Fruit fly (Drosophila melanogaster) whole organism, prepupa: ENCODE measurements around the gene CG18268.
A peak's percentile ranks its signal among the peaks of the same experiment; 100 is the strongest.

Source experiments
- Blimp-1 ChIP-seq: fragments of 200-800 bp; sonication (Bioruptor generic); optimal IDR thresholded peaks from 3 replicates; lab custom pipeline; 2017; ENCODE audit warnings: missing biosample characterization, missing genetic modification characterization, mild to moderate bottlenecking, moderate library complexity, missing genetic modification reagents
- CG10669 ChIP-seq: fragments of 200-800 bp; sonication (Bioruptor generic); optimal IDR thresholded peaks from 3 replicates; lab custom pipeline; 2018; ENCODE audit warnings: missing biosample characterization, mild to moderate bottlenecking, missing genetic modification characterization, moderate library complexity
- CG11294 ChIP-seq: fragments of 200-800 bp; sonication (Bioruptor generic); IDR thresholded peaks from 2 replicates; pipeline ENCODE4 v1.3.6; 2022; ENCODE audit warnings: missing biosample characterization, missing genetic modification characterization
- CG15336 ChIP-seq: fragments of 200-800 bp; sonication (Bioruptor generic); IDR thresholded peaks from 2 replicates; pipeline ENCODE4 v1.3.6; 2022; ENCODE audit warnings: missing biosample characterization, missing genetic modification characterization
- CG1621 ChIP-seq: fragments of 200-800 bp; sonication (Bioruptor generic); optimal IDR thresholded peaks from 3 replicates; lab custom pipeline; 2018; ENCODE audit warnings: missing biosample characterization, mild to moderate bottlenecking, missing genetic modification characterization
- CG16779 ChIP-seq: fragments of 200-800 bp; sonication (Bioruptor generic); optimal IDR thresholded peaks from 3 replicates; lab custom pipeline; 2017; ENCODE audit warnings: missing biosample characterization, mild to moderate bottlenecking, missing genetic modification characterization
- CG3032 ChIP-seq: fragments of 200-800 bp; optimal IDR thresholded peaks from 2 replicates; lab custom pipeline; 2019; ENCODE audit warnings: missing biosample characterization, mild to moderate bottlenecking, missing genetic modification characterization, moderate library complexity
- CG31627 ChIP-seq: fragments of 200-800 bp; sonication (Bioruptor generic); optimal IDR thresholded peaks from 3 replicates; lab custom pipeline; 2016; ENCODE audit warnings: missing biosample characterization, missing genetic modification characterization
- CG34406 ChIP-seq: fragments of 200-800 bp; sonication (Bioruptor generic); optimal IDR thresholded peaks from 3 replicates; lab custom pipeline; 2016; ENCODE audit warnings: missing biosample characterization, missing genetic modification characterization
- CG4318 ChIP-seq: fragments of 200-800 bp; sonication (Bioruptor generic); optimal IDR thresholded peaks from 3 replicates; lab custom pipeline; 2017; ENCODE audit warnings: missing biosample characterization, mild to moderate bottlenecking, missing genetic modification characterization
- CG6276 ChIP-seq: fragments of 200-800 bp; sonication (Bioruptor generic); optimal IDR thresholded peaks from 2 replicates; lab custom pipeline; 2017; ENCODE audit warnings: missing biosample characterization, mild to moderate bottlenecking, missing genetic modification characterization
- CG6792 ChIP-seq: fragments of 200-800 bp; sonication (Bioruptor generic); optimal IDR thresholded peaks from 3 replicates; lab custom pipeline; 2016; ENCODE audit warnings: missing biosample characterization, missing genetic modification characterization
- CG6808 ChIP-seq: fragments of 200-800 bp; sonication (Bioruptor generic); optimal IDR thresholded peaks from 3 replicates; lab custom pipeline; 2017; ENCODE audit warnings: missing biosample characterization, missing genetic modification characterization, mild to moderate bottlenecking, moderate library complexity, missing genetic modification reagents
- CG6854 ChIP-seq: fragments of 200-800 bp; sonication (Bioruptor generic); optimal IDR thresholded peaks from 2 replicates; lab custom pipeline; 2017; ENCODE audit warnings: missing biosample characterization, mild to moderate bottlenecking, missing genetic modification characterization
- CG7368 ChIP-seq: fragments of 200-800 bp; sonication (Bioruptor generic); optimal IDR thresholded peaks from 3 replicates; lab custom pipeline; 2016; ENCODE audit warnings: missing biosample characterization, missing genetic modification characterization
- CG8119 ChIP-seq: fragments of 200-800 bp; sonication (Bioruptor generic); IDR thresholded peaks from 3 replicates; pipeline ENCODE4 v1.3.6; 2022; ENCODE audit warnings: missing biosample characterization, missing genetic modification characterization
- CG8319 ChIP-seq: fragments of 200-800 bp; sonication (Bioruptor generic); optimal IDR thresholded peaks from 3 replicates; lab custom pipeline; 2016; ENCODE audit warnings: missing biosample characterization, missing genetic modification characterization
- CG8632 ChIP-seq: fragments of 200-800 bp; sonication (Bioruptor generic); optimal IDR thresholded peaks from 3 replicates; lab custom pipeline; 2016; ENCODE audit warnings: missing biosample characterization, missing genetic modification characterization
- CG9139 ChIP-seq: fragments of 200-800 bp; sonication (Bioruptor generic); optimal IDR thresholded peaks from 3 replicates; lab custom pipeline; 2017; ENCODE audit warnings: missing biosample characterization, mild to moderate bottlenecking, missing genetic modification characterization
- Eip75B ChIP-seq: fragments of 200-800 bp; sonication (Bioruptor generic); optimal IDR thresholded peaks from 3 replicates; lab custom pipeline; 2016; ENCODE audit warnings: missing biosample characterization, missing genetic modification characterization
- Eip78C ChIP-seq: fragments of 200-800 bp; sonication (Bioruptor generic); peaks from one replicate; lab custom pipeline; 2016; ENCODE audit warnings: missing biosample characterization, missing genetic modification characterization
- Eip93F ChIP-seq: fragments of 200-800 bp; sonication (Bioruptor generic); optimal IDR thresholded peaks from 2 replicates; lab custom pipeline; 2016; ENCODE audit warnings: missing biosample characterization, mild to moderate bottlenecking, missing genetic modification characterization
- Lpt ChIP-seq: fragments of 200-800 bp; sonication (Bioruptor generic); optimal IDR thresholded peaks from 3 replicates; lab custom pipeline; 2016; ENCODE audit warnings: missing biosample characterization, missing genetic modification characterization
- OdsH ChIP-seq: fragments of 200-800 bp; sonication (Bioruptor generic); optimal IDR thresholded peaks from 3 replicates; lab custom pipeline; 2016; ENCODE audit warnings: missing biosample characterization, missing genetic modification characterization
- Smox ChIP-seq: fragments of 200-800 bp; sonication (Bioruptor generic); optimal IDR thresholded peaks from 3 replicates; lab custom pipeline; 2016; ENCODE audit warnings: missing biosample characterization, missing genetic modification characterization
- Sox102F ChIP-seq: fragments of 200-800 bp; sonication (Bioruptor generic); optimal IDR thresholded peaks from 2 replicates; lab custom pipeline; 2016; ENCODE audit warnings: missing biosample characterization, mild to moderate bottlenecking, missing genetic modification characterization
- Sox15 ChIP-seq: fragments of 200-800 bp; sonication (Bioruptor generic); optimal IDR thresholded peaks from 3 replicates; lab custom pipeline; 2016; ENCODE audit warnings: missing biosample characterization, missing genetic modification characterization
- achi ChIP-seq: fragments of 200-800 bp; sonication (Bioruptor generic); optimal IDR thresholded peaks from 3 replicates; lab custom pipeline; 2016; ENCODE audit warnings: missing biosample characterization, missing genetic modification characterization
- dac ChIP-seq: fragments of 200-800 bp; sonication (Bioruptor generic); optimal IDR thresholded peaks from 2 replicates; lab custom pipeline; 2017; ENCODE audit warnings: missing biosample characterization, mild to moderate bottlenecking, missing genetic modification characterization
- eg ChIP-seq: fragments of 200-800 bp; sonication (Bioruptor generic); IDR thresholded peaks from 3 replicates; pipeline ENCODE4 v1.3.6; 2022; ENCODE audit warnings: missing biosample characterization, missing genetic modification characterization
- fkh ChIP-seq: fragments of 200-800 bp; sonication (Bioruptor generic); optimal IDR thresholded peaks from 3 replicates; lab custom pipeline; 2017; ENCODE audit warnings: missing biosample characterization, mild to moderate bottlenecking, missing genetic modification characterization, moderate library complexity
- pdm3 ChIP-seq: fragments of 200-800 bp; sonication (Bioruptor generic); optimal IDR thresholded peaks from 3 replicates; lab custom pipeline; 2016; ENCODE audit warnings: missing biosample characterization, missing genetic modification characterization
- salr ChIP-seq, 2 experiments: fragments of 200-800 bp; sonication (Bioruptor generic); optimal IDR thresholded peaks; 3 replicates each; lab custom pipeline; 2016 to 2018; ENCODE audit warnings: missing biosample characterization in 2 of 2, missing genetic modification characterization in 2 of 2, mild to moderate bottlenecking in 1 of 2
- spab ChIP-seq: fragments of 200-800 bp; sonication (Bioruptor generic); optimal IDR thresholded peaks from 2 replicates; lab custom pipeline; 2017; ENCODE audit warnings: missing biosample characterization, mild to moderate bottlenecking, missing genetic modification characterization, missing genetic modification reagents
- svp ChIP-seq: fragments of 200-800 bp; sonication (Bioruptor generic); peaks from one replicate; lab custom pipeline; 2016; ENCODE audit warnings: missing biosample characterization, missing genetic modification characterization
- topi ChIP-seq: fragments of 200-800 bp; sonication (Bioruptor generic); optimal IDR thresholded peaks from 3 replicates; lab custom pipeline; 2016; ENCODE audit warnings: missing biosample characterization, missing genetic modification characterization
- vri ChIP-seq: fragments of 200-800 bp; sonication (Bioruptor generic); optimal IDR thresholded peaks from 3 replicates; lab custom pipeline; 2016; ENCODE audit warnings: missing biosample characterization, mild to moderate bottlenecking, missing genetic modification characterization

CG18268 gene

DNA sequence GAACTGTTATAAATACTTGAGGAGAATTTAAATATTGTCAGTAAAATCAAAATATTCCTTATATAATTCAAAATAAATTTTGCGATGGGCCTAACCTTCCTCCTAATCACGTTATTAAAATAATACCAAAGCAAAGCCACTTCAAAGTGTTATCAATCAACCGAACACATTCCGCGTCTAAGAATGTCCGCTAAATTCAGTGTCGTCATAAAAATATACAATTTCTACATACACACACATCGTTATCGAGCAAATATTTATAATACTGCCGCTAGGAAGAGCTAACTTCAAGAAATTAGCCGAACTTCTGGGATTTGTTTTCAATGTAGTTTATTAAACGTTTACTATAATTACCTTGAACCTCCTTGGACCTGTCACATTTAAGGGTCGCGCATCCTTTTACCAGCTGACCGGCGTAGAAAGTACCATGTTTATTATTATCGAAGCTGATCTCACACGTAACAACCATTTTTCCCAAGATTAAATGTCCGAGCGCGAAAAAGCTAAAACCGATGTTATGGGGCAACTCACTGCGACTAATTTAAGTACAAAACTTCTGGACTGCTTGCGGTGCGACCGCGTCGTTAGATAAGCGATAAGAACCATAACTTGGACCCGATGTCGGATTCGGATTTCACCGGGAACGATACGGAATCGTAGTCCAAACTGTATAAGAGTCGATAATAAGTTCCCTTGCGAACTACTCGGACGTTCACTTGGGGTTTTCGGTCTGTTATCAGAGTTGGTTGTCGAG, 21.1 kb downstream of the CG18268 start, which contains the start of gene CG18747:
Gene CG18747, minus strand, starts transcription at position 514 of the 754 bp plus-strand sequence.
- no peak for TF ChIP-seq OdsH (GFP tag; lab: Kevin White, UChicago)
- no peak for TF ChIP-seq CG3032 (tag; lab: Kevin White, UChicago)
- TF ChIP-seq spab (GFP tag; lab: Kevin White, UChicago): no peak
- TF ChIP-seq CG16779: no peak
- TF ChIP-seq Eip75B: no peak
- TF ChIP-seq vri (GFP tag; lab: Kevin White, UChicago): peak; percentile 76
- no peak for TF ChIP-seq Eip78C
- TF ChIP-seq CG8319 (GFP tag; lab: Kevin White, UChicago): no peak
- TF ChIP-seq svp (GFP tag; lab: Kevin White, UChicago): peak; percentile 51

DNA sequence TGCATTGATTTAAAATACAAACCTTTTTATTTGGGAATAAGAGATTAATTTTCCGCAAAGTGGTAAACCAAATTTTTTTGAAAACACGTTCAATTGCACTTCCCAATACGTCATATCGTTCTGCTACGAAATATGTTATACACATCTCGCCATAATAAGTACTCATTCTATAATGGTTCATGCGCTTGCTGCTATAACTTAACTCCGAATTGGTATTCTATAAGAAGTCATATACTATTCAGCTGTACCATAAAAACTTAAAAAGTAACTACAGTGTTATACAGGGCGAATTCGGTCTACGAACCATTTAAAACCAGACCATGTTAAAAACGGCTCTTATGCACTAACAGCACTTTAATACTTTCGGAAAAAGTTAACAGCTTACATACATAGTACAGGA, 24.6 kb downstream of the CG18268 start:
- TF ChIP-seq CG8632 (GFP tag; lab: Kevin White, UChicago) (no peak), CG4318 (no peak), pdm3 (GFP tag; lab: Kevin White, UChicago) (peak; percentile 26), CG34406 (GFP tag; lab: Kevin White, UChicago) (no peak), fkh (GFP tag; lab: Kevin White, UChicago) (no peak), dac (GFP tag; lab: Kevin White, UChicago) (no peak), vri (GFP tag; lab: Kevin White, UChicago) (no peak), salr (GFP tag; optimal IDR thresholded peaks at IDR 0.05; lab: Kevin White, UChicago) (no peak), Lpt (GFP tag; lab: Kevin White, UChicago) (no peak), spab (GFP tag; lab: Kevin White, UChicago) (no peak), CG6792 (GFP tag; lab: Kevin White, UChicago) (no peak), CG31627 (GFP tag; lab: Kevin White, UChicago) (no peak), Sox102F (GFP tag; lab: Kevin White, UChicago) (no peak), topi (GFP tag; lab: Kevin White, UChicago) (no peak), Eip93F (GFP tag; lab: Kevin White, UChicago) (no peak), Blimp-1 (GFP tag; lab: Kevin White, UChicago) (no peak), CG6808 (GFP tag; lab: Kevin White, UChicago) (peak; percentile 4), CG15336 (GFP tag; lab: Robert Waterston, UW) (no peak), CG7368 (GFP tag; lab: Kevin White, UChicago) (no peak), CG16779 (no peak), CG10669 (peak; percentile 50), CG9139 (no peak), CG6854 (no peak), Sox15 (no peak), CG1621 (no peak), eg (GFP tag; lab: Robert Waterston, UW) (no peak), OdsH (GFP tag; lab: Kevin White, UChicago) (peak; percentile 39), CG8119 (GFP tag; lab: Robert Waterston, UW) (no peak)

DNA sequence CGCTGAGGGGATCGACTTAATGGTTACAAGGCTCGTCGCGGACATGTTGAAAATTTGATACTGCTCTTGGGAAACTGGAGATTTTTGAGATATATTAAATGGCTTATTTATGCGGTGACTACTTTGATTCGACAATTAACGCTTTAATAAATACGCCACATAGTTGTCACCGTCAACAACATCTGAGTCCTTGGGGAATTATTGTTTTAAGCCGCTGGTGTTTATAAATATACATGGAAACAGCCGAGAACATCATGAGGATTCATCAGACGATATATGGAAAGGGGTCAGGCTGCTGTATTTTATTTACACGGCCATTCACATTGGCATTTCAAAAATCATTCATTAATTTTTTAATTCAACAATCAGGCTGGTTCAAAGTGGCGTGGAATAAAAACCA, 32.6 kb downstream of the CG18268 start, which contains the start of gene CG11286:
Gene CG11286, minus strand, starts transcription at position 101 of the 400 bp plus-strand sequence.
- TF ChIP-seq CG3032 (tag; lab: Kevin White, UChicago) (no peak), CG31627 (GFP tag; lab: Kevin White, UChicago) (no peak), CG11294 (no peak), CG1621 (no peak), Eip75B (no peak), CG8632 (GFP tag; lab: Kevin White, UChicago) (no peak), Sox15 (no peak), OdsH (GFP tag; lab: Kevin White, UChicago) (no peak), Blimp-1 (GFP tag; lab: Kevin White, UChicago) (no peak), achi (GFP tag; lab: Kevin White, UChicago) (no peak), CG6854 (no peak), CG6276 (GFP tag; lab: Kevin White, UChicago) (no peak), Smox (GFP tag; lab: Kevin White, UChicago) (no peak)
